Fruit fly (Drosophila melanogaster) whole organism, prepupa: Measurements from ENCODE around the gene Arts.
A peak's percentile ranks its signal among the peaks of the same experiment; 100 is the strongest.
"Not testable (repeated sequence)": the region's sequence is repeated elsewhere in the genome, so short reads cannot be mapped to it uniquely, and the experiment has no call there.

Source experiments
- Blimp-1 ChIP-seq: fragments of 200-800 bp; sonication (Bioruptor generic); optimal IDR thresholded peaks from 3 replicates; lab custom pipeline; 2017; ENCODE audit warnings: missing biosample characterization, missing genetic modification characterization, mild to moderate bottlenecking, moderate library complexity, missing genetic modification reagents
- CG10631 ChIP-seq: fragments of 200-800 bp; sonication (Bioruptor generic); optimal IDR thresholded peaks from 2 replicates; lab custom pipeline; 2016; ENCODE audit warnings: missing biosample characterization, missing genetic modification characterization
- CG10669 ChIP-seq: fragments of 200-800 bp; sonication (Bioruptor generic); optimal IDR thresholded peaks from 3 replicates; lab custom pipeline; 2018; ENCODE audit warnings: missing biosample characterization, mild to moderate bottlenecking, missing genetic modification characterization, moderate library complexity
- CG11294 ChIP-seq: fragments of 200-800 bp; sonication (Bioruptor generic); IDR thresholded peaks from 2 replicates; pipeline ENCODE4 v1.3.6; 2022; ENCODE audit warnings: missing biosample characterization, missing genetic modification characterization
- CG11762 ChIP-seq: fragments of 200-800 bp; sonication (Bioruptor generic); optimal IDR thresholded peaks from 3 replicates; lab custom pipeline; 2016; ENCODE audit warnings: missing biosample characterization, missing genetic modification characterization; ENCODE audit not compliant: insufficient read depth
- CG15336 ChIP-seq: fragments of 200-800 bp; sonication (Bioruptor generic); IDR thresholded peaks from 2 replicates; pipeline ENCODE4 v1.3.6; 2022; ENCODE audit warnings: missing biosample characterization, missing genetic modification characterization
- CG3032 ChIP-seq: fragments of 200-800 bp; optimal IDR thresholded peaks from 2 replicates; lab custom pipeline; 2019; ENCODE audit warnings: missing biosample characterization, mild to moderate bottlenecking, missing genetic modification characterization, moderate library complexity
- CG31627 ChIP-seq: fragments of 200-800 bp; sonication (Bioruptor generic); optimal IDR thresholded peaks from 3 replicates; lab custom pipeline; 2016; ENCODE audit warnings: missing biosample characterization, missing genetic modification characterization
- CG4318 ChIP-seq: fragments of 200-800 bp; sonication (Bioruptor generic); optimal IDR thresholded peaks from 3 replicates; lab custom pipeline; 2017; ENCODE audit warnings: missing biosample characterization, mild to moderate bottlenecking, missing genetic modification characterization
- CG6163 ChIP-seq: fragments of 200-800 bp; sonication (Bioruptor generic); IDR thresholded peaks from 3 replicates; pipeline ENCODE4 v1.3.6; 2022; ENCODE audit warnings: missing biosample characterization, missing genetic modification characterization
- CG6276 ChIP-seq: fragments of 200-800 bp; sonication (Bioruptor generic); optimal IDR thresholded peaks from 2 replicates; lab custom pipeline; 2017; ENCODE audit warnings: missing biosample characterization, mild to moderate bottlenecking, missing genetic modification characterization
- CG6808 ChIP-seq: fragments of 200-800 bp; sonication (Bioruptor generic); optimal IDR thresholded peaks from 3 replicates; lab custom pipeline; 2017; ENCODE audit warnings: missing biosample characterization, missing genetic modification characterization, mild to moderate bottlenecking, moderate library complexity, missing genetic modification reagents
- CG7368 ChIP-seq: fragments of 200-800 bp; sonication (Bioruptor generic); optimal IDR thresholded peaks from 3 replicates; lab custom pipeline; 2016; ENCODE audit warnings: missing biosample characterization, missing genetic modification characterization
- CG8119 ChIP-seq: fragments of 200-800 bp; sonication (Bioruptor generic); IDR thresholded peaks from 3 replicates; pipeline ENCODE4 v1.3.6; 2022; ENCODE audit warnings: missing biosample characterization, missing genetic modification characterization
- CG8319 ChIP-seq: fragments of 200-800 bp; sonication (Bioruptor generic); optimal IDR thresholded peaks from 3 replicates; lab custom pipeline; 2016; ENCODE audit warnings: missing biosample characterization, missing genetic modification characterization
- CG8632 ChIP-seq: fragments of 200-800 bp; sonication (Bioruptor generic); optimal IDR thresholded peaks from 3 replicates; lab custom pipeline; 2016; ENCODE audit warnings: missing biosample characterization, missing genetic modification characterization
- Eip75B ChIP-seq: fragments of 200-800 bp; sonication (Bioruptor generic); optimal IDR thresholded peaks from 3 replicates; lab custom pipeline; 2016; ENCODE audit warnings: missing biosample characterization, missing genetic modification characterization
- Eip78C ChIP-seq: fragments of 200-800 bp; sonication (Bioruptor generic); peaks from one replicate; lab custom pipeline; 2016; ENCODE audit warnings: missing biosample characterization, missing genetic modification characterization
- Ets96B ChIP-seq: fragments of 200-800 bp; optimal IDR thresholded peaks from 2 replicates; lab custom pipeline; 2019; ENCODE audit warnings: missing biosample characterization, mild to moderate bottlenecking, missing genetic modification characterization, moderate library complexity
- Gug ChIP-seq: fragments of 200-800 bp; sonication (Bioruptor generic); IDR thresholded peaks from 2 replicates; pipeline ENCODE4 v1.3.6; 2022; ENCODE audit warnings: missing biosample characterization, missing genetic modification characterization
- Hr4 ChIP-seq: fragments of 200-800 bp; sonication (Bioruptor generic); optimal IDR thresholded peaks from 3 replicates; lab custom pipeline; 2016; ENCODE audit warnings: missing biosample characterization, missing genetic modification characterization
- Met ChIP-seq: fragments of 200-800 bp; sonication (Bioruptor generic); optimal IDR thresholded peaks from 3 replicates; lab custom pipeline; 2016; ENCODE audit warnings: missing biosample characterization, missing genetic modification characterization
- OdsH ChIP-seq: fragments of 200-800 bp; sonication (Bioruptor generic); optimal IDR thresholded peaks from 3 replicates; lab custom pipeline; 2016; ENCODE audit warnings: missing biosample characterization, missing genetic modification characterization
- Sox102F ChIP-seq: fragments of 200-800 bp; sonication (Bioruptor generic); optimal IDR thresholded peaks from 2 replicates; lab custom pipeline; 2016; ENCODE audit warnings: missing biosample characterization, mild to moderate bottlenecking, missing genetic modification characterization
- Sox14 ChIP-seq: fragments of 200-800 bp; sonication (Bioruptor generic); optimal IDR thresholded peaks from 3 replicates; lab custom pipeline; 2016; ENCODE audit warnings: missing biosample characterization, missing genetic modification characterization
- Sox15 ChIP-seq: fragments of 200-800 bp; sonication (Bioruptor generic); optimal IDR thresholded peaks from 3 replicates; lab custom pipeline; 2016; ENCODE audit warnings: missing biosample characterization, missing genetic modification characterization
- achi ChIP-seq: fragments of 200-800 bp; sonication (Bioruptor generic); optimal IDR thresholded peaks from 3 replicates; lab custom pipeline; 2016; ENCODE audit warnings: missing biosample characterization, missing genetic modification characterization
- dsx ChIP-seq: fragments of 200-800 bp; optimal IDR thresholded peaks from 3 replicates; lab custom pipeline; 2019; ENCODE audit warnings: missing biosample characterization, mild to moderate bottlenecking, missing genetic modification characterization, moderate library complexity; ENCODE audit not compliant: poor library complexity, severe bottlenecking
- eg ChIP-seq: fragments of 200-800 bp; sonication (Bioruptor generic); IDR thresholded peaks from 3 replicates; pipeline ENCODE4 v1.3.6; 2022; ENCODE audit warnings: missing biosample characterization, missing genetic modification characterization
- esn ChIP-seq: fragments of 200-800 bp; sonication (Bioruptor generic); optimal IDR thresholded peaks from 2 replicates; lab custom pipeline; 2016; ENCODE audit warnings: missing biosample characterization, mild to moderate bottlenecking, missing genetic modification characterization, moderate library complexity
- fd59A ChIP-seq: fragments of 200-800 bp; sonication (Bioruptor generic); optimal IDR thresholded peaks from 2 replicates; lab custom pipeline; 2017; ENCODE audit warnings: missing biosample characterization, mild to moderate bottlenecking, missing genetic modification characterization, missing genetic modification reagents
- fkh ChIP-seq: fragments of 200-800 bp; sonication (Bioruptor generic); optimal IDR thresholded peaks from 3 replicates; lab custom pipeline; 2017; ENCODE audit warnings: missing biosample characterization, mild to moderate bottlenecking, missing genetic modification characterization, moderate library complexity
- lz ChIP-seq: fragments of 200-800 bp; sonication (Bioruptor generic); optimal IDR thresholded peaks from 3 replicates; lab custom pipeline; 2016; ENCODE audit warnings: missing biosample characterization, missing genetic modification characterization
- net ChIP-seq: fragments of 200-800 bp; sonication (Bioruptor generic); optimal IDR thresholded peaks from 3 replicates; lab custom pipeline; 2016; ENCODE audit warnings: missing biosample characterization, missing genetic modification characterization
- pdm3 ChIP-seq: fragments of 200-800 bp; sonication (Bioruptor generic); optimal IDR thresholded peaks from 3 replicates; lab custom pipeline; 2016; ENCODE audit warnings: missing biosample characterization, missing genetic modification characterization
- salr ChIP-seq, 2 experiments: fragments of 200-800 bp; sonication (Bioruptor generic); optimal IDR thresholded peaks; 3 replicates each; lab custom pipeline; 2016 to 2018; ENCODE audit warnings: missing biosample characterization in 2 of 2, missing genetic modification characterization in 2 of 2, mild to moderate bottlenecking in 1 of 2
- ss ChIP-seq, 2 experiments: fragments of 200-800 bp; sonication (Bioruptor generic); optimal IDR thresholded peaks; 2 replicates in 1 of 2; 3 replicates in 1 of 2; lab custom pipeline; 2017 to 2018; ENCODE audit warnings: mild to moderate bottlenecking in 2 of 2, missing biosample characterization in 2 of 2, missing genetic modification characterization in 2 of 2, moderate library complexity in 1 of 2
- svp ChIP-seq: fragments of 200-800 bp; sonication (Bioruptor generic); peaks from one replicate; lab custom pipeline; 2016; ENCODE audit warnings: missing biosample characterization, missing genetic modification characterization
- topi ChIP-seq: fragments of 200-800 bp; sonication (Bioruptor generic); optimal IDR thresholded peaks from 3 replicates; lab custom pipeline; 2016; ENCODE audit warnings: missing biosample characterization, missing genetic modification characterization
- vri ChIP-seq: fragments of 200-800 bp; sonication (Bioruptor generic); optimal IDR thresholded peaks from 3 replicates; lab custom pipeline; 2016; ENCODE audit warnings: missing biosample characterization, mild to moderate bottlenecking, missing genetic modification characterization

Arts gene

dm6 chr3L:16572208-16572607, 30.4 kb upstream of the Arts start:
- TF ChIP-seq fkh (GFP tag; lab: Kevin White, UChicago), result peak; percentile 54
- no peak for TF ChIP-seq ss (GFP tag; optimal IDR thresholded peaks at IDR 0.05; lab: Kevin White, UChicago)
- no peak for TF ChIP-seq Hr4 (GFP tag; lab: Kevin White, UChicago)
- peak; percentile 37 for TF ChIP-seq vri (GFP tag; lab: Kevin White, UChicago)
- TF ChIP-seq, all 60 proteins: peak for 2

DNA sequence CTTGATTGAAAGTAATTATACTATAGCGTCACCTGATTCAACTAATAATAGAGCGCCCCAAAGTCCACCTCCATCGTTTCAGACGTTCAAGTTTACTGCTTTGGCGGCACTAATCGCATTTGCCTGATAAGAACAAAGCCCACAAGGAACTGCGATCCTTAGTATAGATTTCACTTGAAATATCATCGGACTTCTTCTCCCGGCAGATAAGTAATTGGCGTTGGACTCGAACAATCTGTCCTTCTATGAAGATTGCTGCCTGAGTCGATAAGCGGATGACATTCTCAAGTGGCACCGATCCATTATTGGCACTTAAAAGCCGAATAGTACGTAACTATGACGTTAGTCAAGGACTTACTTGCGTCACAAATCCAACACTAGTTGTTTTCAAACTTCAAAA, 29.4 kb upstream of the Arts start, which contains the start of gene Mipp1:
Gene Mipp1, minus strand, starts transcription at position 101 of the 400 bp plus-strand sequence.
- not testable (repeated sequence) for TF ChIP-seq Sox102F, CG6276, topi (GFP tag; lab: Kevin White, UChicago)

DNA sequence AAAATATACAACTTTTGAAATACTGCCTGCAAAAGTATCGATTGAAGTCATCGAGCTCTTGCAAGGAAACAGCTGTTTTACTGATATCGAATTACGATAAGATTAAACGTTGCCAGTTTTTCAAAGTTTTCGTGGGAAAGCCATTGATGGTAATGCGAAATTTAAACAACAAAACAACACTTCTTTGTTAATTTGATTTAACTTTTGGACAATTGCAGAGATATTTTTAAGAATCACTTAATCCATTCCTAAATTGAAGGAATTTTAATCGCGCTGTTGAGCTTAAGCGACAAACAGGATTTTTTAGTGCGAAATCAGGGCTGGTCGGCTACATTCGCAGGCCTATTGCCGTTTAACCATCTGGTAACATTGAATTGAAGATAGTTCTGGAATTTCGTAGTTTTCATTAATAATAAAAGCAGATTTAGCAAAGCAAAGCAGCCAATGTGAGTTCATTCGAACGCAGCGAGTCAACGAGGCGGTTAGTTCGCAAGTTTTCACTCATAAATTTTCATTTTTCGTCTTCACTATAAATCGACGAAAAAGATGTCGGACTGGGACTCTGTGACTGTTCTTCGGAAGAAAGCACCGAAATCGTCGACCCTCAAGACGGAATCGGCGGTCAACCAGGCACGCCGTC, 28.2 kb upstream of the Arts start, which contains the start of gene mbf1:
Gene mbf1, plus strand, starts transcription at position 130 of the 640 bp plus-strand sequence.
- TF ChIP-seq esn (GFP tag; lab: Kevin White, UChicago), result peak; percentile 20
- no peak for TF ChIP-seq pdm3 (GFP tag; lab: Kevin White, UChicago)
- peak; percentile 16 for TF ChIP-seq lz (GFP tag; lab: Kevin White, UChicago)
- TF ChIP-seq CG15336, result no peak
- no peak for TF ChIP-seq CG8632
- TF ChIP-seq dsx (GFP tag; lab: Kevin White, UChicago), result peak; percentile 7
- peak; percentile 22 for TF ChIP-seq Sox14 (GFP tag; lab: Kevin White, UChicago)
- no peak for TF ChIP-seq CG4318 (GFP tag; lab: Kevin White, UChicago)
- peak; percentile 29 for TF ChIP-seq CG3032 (tag; lab: Kevin White, UChicago)
- TF ChIP-seq Gug, result no peak
- TF ChIP-seq CG10669 (GFP tag; lab: Kevin White, UChicago), result no peak
- TF ChIP-seq Eip78C (GFP tag; lab: Kevin White, UChicago), result peak; percentile 76
- TF ChIP-seq Sox15 (GFP tag; lab: Kevin White, UChicago), result no peak
- TF ChIP-seq ss (GFP tag; optimal IDR thresholded peaks at IDR 0.05; lab: Kevin White, UChicago), result peak in 1 of 2 experiments; percentile 0

DNA sequence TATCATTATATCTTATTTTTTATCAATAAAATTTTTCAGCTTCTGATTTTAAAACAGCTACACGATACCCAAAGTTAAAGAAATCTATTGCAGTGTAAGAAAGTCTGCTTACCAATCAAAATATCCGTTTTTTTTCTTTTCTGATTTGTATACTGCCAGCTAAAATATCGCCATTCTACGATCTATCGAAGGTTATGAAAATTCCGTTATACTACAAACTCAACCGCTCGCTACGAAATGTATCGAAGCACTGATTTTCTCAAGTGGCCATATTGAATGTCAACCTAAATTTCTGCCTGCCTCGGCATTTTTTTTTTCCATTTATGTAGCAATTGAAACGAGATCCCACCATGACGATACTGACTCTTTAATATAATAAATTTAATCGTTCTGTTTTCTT, 22.6 kb upstream of the Arts start, which contains the start of gene nxf2:
Gene nxf2, minus strand, starts transcription at position 258 of the 400 bp plus-strand sequence.
- no peak for TF ChIP-seq dsx (GFP tag; lab: Kevin White, UChicago)
- TF ChIP-seq Met, result no peak
- no peak for TF ChIP-seq CG7368 (GFP tag; lab: Kevin White, UChicago)
- TF ChIP-seq vri (GFP tag; lab: Kevin White, UChicago), result no peak
- TF ChIP-seq Eip75B (GFP tag; lab: Kevin White, UChicago), result no peak
- TF ChIP-seq Blimp-1 (GFP tag; lab: Kevin White, UChicago), result no peak
- TF ChIP-seq OdsH (GFP tag; lab: Kevin White, UChicago), result no peak
- TF ChIP-seq eg, result no peak
- no peak for TF ChIP-seq CG6808 (GFP tag; lab: Kevin White, UChicago)
- TF ChIP-seq, all 60 proteins: peak for 0

dm6 chr3L:16581201-16581705, 21.4 kb upstream of the Arts start, which contains the start of gene Smn:
Gene Smn, minus strand, starts transcription at chr3L:16581547.
- TF ChIP-seq svp (GFP tag; lab: Kevin White, UChicago) (no peak), net (GFP tag; lab: Kevin White, UChicago) (no peak), CG4318 (GFP tag; lab: Kevin White, UChicago) (no peak), Met (peak; percentile 69), CG11762 (GFP tag; lab: Kevin White, UChicago) (peak; percentile 34), salr (GFP tag; optimal IDR thresholded peaks at IDR 0.05; lab: Kevin White, UChicago) (peak in 1 of 2 experiments; percentile 53), CG6163 (GFP tag; lab: Robert Waterston, UW) (no peak), lz (GFP tag; lab: Kevin White, UChicago) (peak; percentile 67), ss (GFP tag; optimal IDR thresholded peaks at IDR 0.05; lab: Kevin White, UChicago) (no peak), esn (GFP tag; lab: Kevin White, UChicago) (peak; percentile 79), vri (GFP tag; lab: Kevin White, UChicago) (no peak), Sox15 (GFP tag; lab: Kevin White, UChicago) (peak; percentile 33), CG3032 (tag; lab: Kevin White, UChicago) (peak; percentile 50), fd59A (peak; percentile 32), CG31627 (GFP tag; lab: Kevin White, UChicago) (peak; percentile 73), CG10631 (GFP tag; lab: Kevin White, UChicago) (peak; percentile 62), CG15336 (no peak), CG8319 (GFP tag; lab: Kevin White, UChicago) (peak; percentile 38), CG8119 (no peak; the same call in 1 of the 3 replicates), CG11294 (GFP tag; lab: Robert Waterston, UW) (no peak), achi (GFP tag; lab: Kevin White, UChicago) (peak; percentile 57), Ets96B (tag; lab: Kevin White, UChicago) (peak; percentile 40), CG8632 (peak; percentile 55)
